Fruit fly (Drosophila melanogaster): ENCODE results near the gene CG5890.

CG5890 gene

dm6 chr3R:25881915-25882314 lies 26.0 kb downstream of the CG5890 start, which contains the start of gene SppL (continued):
- TF ChIP-seq vnd (GFP tag; IDR thresholded peaks at IDR 0.05; ENCODE audit: partially characterized antibody) (no peak), salm (tag; optimal IDR thresholded peaks at IDR 0.05) (no peak), CG13775 (GFP tag; optimal IDR thresholded peaks at IDR 0.05) (no peak), Xrp1 (GFP tag; IDR thresholded peaks at IDR 0.05) (no peak), kni (GFP tag; optimal IDR thresholded peaks at IDR 0.05) (no peak), ab (GFP tag; optimal IDR thresholded peaks at IDR 0.05) (no peak), dpn (GFP tag; optimal IDR thresholded peaks at IDR 0.05) (no peak), B-H2 (GFP tag; optimal IDR thresholded peaks at IDR 0.05) (no peak), exex (tag; optimal IDR thresholded peaks at IDR 0.05) (no peak), CG12744 (GFP tag; optimal IDR thresholded peaks at IDR 0.05) (no peak), kay (GFP tag; optimal IDR thresholded peaks at IDR 0.05) (no peak), Antp (GFP tag; optimal IDR thresholded peaks at IDR 0.05) (no peak), Drgx (GFP tag; IDR thresholded peaks at IDR 0.05) (no peak), Ets65A (GFP tag) (no peak), CG42726 (GFP tag; IDR thresholded peaks at IDR 0.05; ENCODE audit: partially characterized antibody) (0 out of 2 replicates have a peak, but pooled peaks have one; percentile 13), pum (GFP tag; optimal IDR thresholded peaks at IDR 0.05) (no peak), CG10462 (GFP tag; optimal IDR thresholded peaks at IDR 0.05) (no peak), Hmx (GFP tag; optimal IDR thresholded peaks at IDR 0.05) (no peak), CG8359 (GFP tag; optimal IDR thresholded peaks at IDR 0.05; ENCODE audit: borderline replicate concordance) (no peak), C15 (GFP tag; IDR thresholded peaks at IDR 0.05) (no peak), dm (GFP tag; optimal IDR thresholded peaks at IDR 0.05) (no peak), Atf-2 (GFP tag; optimal IDR thresholded peaks at IDR 0.05) (no peak), slbo (GFP tag; IDR thresholded peaks at IDR 0.05) (no peak), MBD-R2 (GFP tag; IDR thresholded peaks at IDR 0.05) (peak; percentile 45; the same call in 1 of the 2 replicates), seq (GFP tag; IDR thresholded peaks at IDR 0.05) (no peak), Blimp-1 (GFP tag; optimal IDR thresholded peaks at IDR 0.05) (no peak), Dad (GFP tag; optimal IDR thresholded peaks at IDR 0.05) (no peak), CG11504 (tag; optimal IDR thresholded peaks at IDR 0.05) (no peak), CG6254 (GFP tag; optimal IDR thresholded peaks at IDR 0.05) (no peak), CG7372 (GFP tag; IDR thresholded peaks at IDR 0.05) (no peak), CG2199 (GFP tag; IDR thresholded peaks at IDR 0.05) (no peak), schlank (tag; optimal IDR thresholded peaks at IDR 0.05) (no peak), aop (GFP tag; IDR thresholded peaks at IDR 0.05) (no peak), Ravus (GFP tag; IDR thresholded peaks at IDR 0.05) (no peak), D19A (tag; optimal IDR thresholded peaks at IDR 0.05) (no peak), chinmo (GFP tag; IDR thresholded peaks at IDR 0.05; ENCODE audit: partially characterized antibody) (peak; percentile 63; the same call in 1 of the 4 replicates), tna (GFP tag; IDR thresholded peaks at IDR 0.05; ENCODE audit: partially characterized antibody) (peak; percentile 12; the same call in 1 of the 2 replicates), CG1603 (tag; optimal IDR thresholded peaks at IDR 0.05) (peak; percentile 65), CG1647 (GFP tag; optimal IDR thresholded peaks at IDR 0.05) (no peak), CG11456 (GFP tag; IDR thresholded peaks at IDR 0.05) (no peak), emc (GFP tag; optimal IDR thresholded peaks at IDR 0.05) (no peak), cg (GFP tag; optimal IDR thresholded peaks at IDR 0.05) (peak; percentile 41), HLHmδ (GFP tag; optimal IDR thresholded peaks at IDR 0.05) (no peak), Ada2b (GFP tag; IDR thresholded peaks at IDR 0.05) (no peak), fd3F (GFP tag; optimal IDR thresholded peaks at IDR 0.05) (no peak), CG11723 (GFP tag; optimal IDR thresholded peaks at IDR 0.05) (no peak), grau (tag; optimal IDR thresholded peaks at IDR 0.05) (no peak), CG18011 (GFP tag; optimal IDR thresholded peaks at IDR 0.05) (peak; percentile 68), CG7271 (tag; optimal IDR thresholded peaks at IDR 0.05) (no peak), CG3995 (GFP tag; optimal IDR thresholded peaks at IDR 0.05) (no peak), CG17385 (GFP tag; optimal IDR thresholded peaks at IDR 0.05) (no peak), al (GFP tag; IDR thresholded peaks at IDR 0.05) (no peak)
